Fruit fly (Drosophila melanogaster) whole organism, embryonic: ENCODE data around the gene Ire1.

Experiments
- Atf-2 ChIP-seq: fragments of 200-800 bp; sonication (Bioruptor generic); optimal IDR thresholded peaks from 2 replicates; lab custom pipeline; 2016; ENCODE audit warnings: missing biosample characterization, missing genetic modification characterization
- Awh ChIP-seq: fragments of 200-800 bp; sonication (Bioruptor generic); IDR thresholded peaks from 2 replicates; pipeline ENCODE4, ENCODE4 v1.3.6; 2022; ENCODE audit warnings: missing biosample characterization, missing genetic modification characterization
- BEAF-32 ChIP-seq: fragments of 200-800 bp; sonication (Bioruptor generic); optimal IDR thresholded peaks from 3 replicates; lab custom pipeline; 2017; ENCODE audit warnings: missing biosample characterization, missing genetic modification characterization, mild to moderate bottlenecking, moderate library complexity, missing genetic modification reagents
- Bgb ChIP-seq: fragments of 200-800 bp; sonication (Bioruptor generic); IDR thresholded peaks from 2 replicates; pipeline ENCODE4 v1.3.6; 2022; ENCODE audit warnings: missing biosample characterization, missing genetic modification characterization; ENCODE audit not compliant: partially characterized antibody
- CG10321 ChIP-seq: fragments of 200-800 bp; sonication (Bioruptor generic); IDR thresholded peaks from 2 replicates; pipeline ENCODE4 v1.3.6; 2022; ENCODE audit warnings: missing biosample characterization, missing genetic modification characterization
- CG12236 ChIP-seq: fragments of 200-800 bp; sonication (Bioruptor generic); optimal IDR thresholded peaks from 2 replicates; lab custom pipeline; 2016; ENCODE audit warnings: missing biosample characterization, missing genetic modification characterization
- CG12659 ChIP-seq: fragments of 200-800 bp; sonication (Bioruptor generic); optimal IDR thresholded peaks from 3 replicates; lab custom pipeline; 2017; ENCODE audit warnings: mild to moderate bottlenecking, missing biosample characterization, missing genetic modification reagents, missing genetic modification characterization
- CG13894 ChIP-seq: fragments of 200-800 bp; sonication (Bioruptor generic); optimal IDR thresholded peaks from 3 replicates; lab custom pipeline; 2018; ENCODE audit warnings: missing biosample characterization, mild to moderate bottlenecking, missing genetic modification characterization, moderate library complexity
- CG14965 ChIP-seq: fragments of 200-800 bp; sonication (Bioruptor generic); optimal IDR thresholded peaks from 2 replicates; lab custom pipeline; 2016; ENCODE audit warnings: missing biosample characterization, missing genetic modification characterization, borderline replicate concordance
- CG15269 ChIP-seq: fragments of 200-800 bp; sonication (Bioruptor generic); optimal IDR thresholded peaks from 2 replicates; lab custom pipeline; 2018; ENCODE audit warnings: missing biosample characterization, mild to moderate bottlenecking, missing genetic modification characterization, moderate library complexity
- CG17385 ChIP-seq: fragments of 200-800 bp; sonication (Bioruptor generic); optimal IDR thresholded peaks from 3 replicates; lab custom pipeline; 2018; ENCODE audit warnings: missing biosample characterization, mild to moderate bottlenecking, missing genetic modification characterization
- CG17612 ChIP-seq: fragments of 200-800 bp; sonication (Bioruptor generic); IDR thresholded peaks from 2 replicates; pipeline ENCODE4 v1.3.6; 2022; ENCODE audit warnings: missing biosample characterization, missing genetic modification characterization
- CG17802 ChIP-seq: fragments of 200-800 bp; sonication (Bioruptor generic); optimal IDR thresholded peaks from 2 replicates; lab custom pipeline; 2018; ENCODE audit warnings: missing biosample characterization, mild to moderate bottlenecking, missing genetic modification characterization, moderate library complexity
- CG18619 ChIP-seq: fragments of 200-800 bp; sonication (Bioruptor generic); optimal IDR thresholded peaks from 3 replicates; lab custom pipeline; 2017; ENCODE audit warnings: missing biosample characterization, mild to moderate bottlenecking, missing genetic modification characterization
- CG2875 ChIP-seq: fragments of 200-800 bp; sonication (Bioruptor generic); optimal IDR thresholded peaks from 2 replicates; lab custom pipeline; 2017; ENCODE audit warnings: missing biosample characterization, mild to moderate bottlenecking, missing genetic modification characterization, missing genetic modification reagents
- CG31365 ChIP-seq: fragments of 200-800 bp; sonication (Bioruptor generic); optimal IDR thresholded peaks from 2 replicates; lab custom pipeline; 2018; ENCODE audit warnings: missing biosample characterization, mild to moderate bottlenecking, missing genetic modification characterization
- CG3838 ChIP-seq: fragments of 200-800 bp; sonication (Bioruptor generic); optimal IDR thresholded peaks from 3 replicates; lab custom pipeline; 2016; ENCODE audit warnings: missing biosample characterization, missing genetic modification characterization
- CG6254 ChIP-seq: fragments of 200-800 bp; sonication (Bioruptor generic); optimal IDR thresholded peaks from 3 replicates; lab custom pipeline; 2017; ENCODE audit warnings: mild to moderate bottlenecking, missing biosample characterization, missing genetic modification reagents, missing genetic modification characterization
- CG7786 ChIP-seq: fragments of 200-800 bp; sonication (Bioruptor generic); optimal IDR thresholded peaks from 2 replicates; lab custom pipeline; 2016; ENCODE audit warnings: missing biosample characterization, missing genetic modification characterization
- CG8089 ChIP-seq: fragments of 200-800 bp; sonication (Bioruptor generic); optimal IDR thresholded peaks from 3 replicates; lab custom pipeline; 2016; ENCODE audit warnings: missing biosample characterization, missing genetic modification characterization
- CG9727 ChIP-seq: fragments of 200-800 bp; sonication (Bioruptor generic); optimal IDR thresholded peaks from 3 replicates; lab custom pipeline; 2017; ENCODE audit warnings: missing biosample characterization, mild to moderate bottlenecking, missing genetic modification characterization
- CG9797 ChIP-seq: fragments of 200-800 bp; sonication (Bioruptor generic); optimal IDR thresholded peaks from 3 replicates; lab custom pipeline; 2018; ENCODE audit warnings: missing biosample characterization, mild to moderate bottlenecking, missing genetic modification characterization
- CG9876 ChIP-seq: fragments of 200-800 bp; sonication (Bioruptor generic); optimal IDR thresholded peaks from 2 replicates; lab custom pipeline; 2016; ENCODE audit warnings: missing biosample characterization, missing genetic modification characterization
- CHES-1-like ChIP-seq: fragments of 200-800 bp; sonication (Bioruptor generic); optimal IDR thresholded peaks from 2 replicates; lab custom pipeline; 2016; ENCODE audit warnings: missing biosample characterization, missing genetic modification characterization
- Doc3 ChIP-seq: fragments of 200-800 bp; sonication (Bioruptor generic); IDR thresholded peaks from 3 replicates; pipeline ENCODE4 v1.3.6; 2022; ENCODE audit warnings: missing biosample characterization, missing genetic modification characterization; ENCODE audit not compliant: partially characterized antibody
- H15 ChIP-seq: fragments of 200-800 bp; sonication (Bioruptor generic); IDR thresholded peaks from 3 replicates; pipeline ENCODE4 v1.3.6; 2022; ENCODE audit warnings: missing biosample characterization, missing genetic modification characterization
- Kr ChIP-seq: fragments of 200-800 bp; sonication (Bioruptor generic); optimal IDR thresholded peaks from 2 replicates; lab custom pipeline; 2017; ENCODE audit warnings: missing biosample characterization, mild to moderate bottlenecking, missing genetic modification characterization
- Mrtf ChIP-seq: fragments of 200-800 bp; sonication (Bioruptor generic); IDR thresholded peaks from 3 replicates; pipeline ENCODE4 v1.3.6; 2022; ENCODE audit warnings: missing biosample characterization, missing genetic modification characterization
- NC2α ChIP-seq: fragments of 200-800 bp; sonication (Bioruptor generic); optimal IDR thresholded peaks from 2 replicates; lab custom pipeline; 2016; ENCODE audit warnings: missing biosample characterization, missing genetic modification characterization
- NC2β ChIP-seq: fragments of 200-800 bp; sonication (Bioruptor generic); optimal IDR thresholded peaks from 2 replicates; lab custom pipeline; 2016; ENCODE audit warnings: missing biosample characterization, missing genetic modification characterization
- Scr ChIP-seq: fragments of 200-800 bp; sonication (Bioruptor generic); IDR thresholded peaks from 2 replicates; pipeline ENCODE4 v1.3.6; 2022; ENCODE audit warnings: missing biosample characterization, missing genetic modification characterization; ENCODE audit not compliant: partially characterized antibody
- ac ChIP-seq: fragments of 200-800 bp; sonication (Bioruptor generic); optimal IDR thresholded peaks from 3 replicates; lab custom pipeline; 2017; ENCODE audit warnings: missing biosample characterization, mild to moderate bottlenecking, missing genetic modification characterization
- ara ChIP-seq: fragments of 200-800 bp; sonication (Bioruptor generic); IDR thresholded peaks from 2 replicates; pipeline ENCODE4 v1.3.6; 2022; ENCODE audit warnings: missing biosample characterization, missing genetic modification characterization
- bbx ChIP-seq: fragments of 200-800 bp; sonication (Bioruptor generic); IDR thresholded peaks from 2 replicates; pipeline ENCODE4 v1.3.6; 2022; ENCODE audit warnings: missing biosample characterization, missing genetic modification characterization; ENCODE audit not compliant: partially characterized antibody
- cg ChIP-seq: fragments of 200-800 bp; sonication (Bioruptor generic); optimal IDR thresholded peaks from 3 replicates; lab custom pipeline; 2019; ENCODE audit warnings: missing biosample characterization, mild to moderate bottlenecking, missing genetic modification characterization, moderate library complexity
- gsb ChIP-seq: fragments of 200-800 bp; sonication (Bioruptor generic); IDR thresholded peaks from 2 replicates; pipeline ENCODE4 v1.3.6; 2022; ENCODE audit warnings: missing biosample characterization, missing genetic modification characterization
- org-1 ChIP-seq: fragments of 200-800 bp; sonication (Bioruptor generic); optimal IDR thresholded peaks from 2 replicates; lab custom pipeline; 2017; ENCODE audit warnings: missing biosample characterization, missing genetic modification characterization
- otp ChIP-seq: fragments of 200-800 bp; sonication (Bioruptor generic); IDR thresholded peaks from 3 replicates; pipeline ENCODE4, ENCODE4 v1.3.6; 2022; ENCODE audit warnings: missing biosample characterization, missing genetic modification characterization
- p53 ChIP-seq: fragments of 200-800 bp; sonication (Bioruptor generic); optimal IDR thresholded peaks from 2 replicates; lab custom pipeline; 2016; ENCODE audit warnings: missing biosample characterization, missing genetic modification characterization
- phol ChIP-seq: fragments of 200-800 bp; sonication (Bioruptor generic); optimal IDR thresholded peaks from 3 replicates; lab custom pipeline; 2018; ENCODE audit warnings: missing biosample characterization, mild to moderate bottlenecking, missing genetic modification characterization, moderate library complexity
- pum ChIP-seq: fragments of 200-800 bp; sonication (Bioruptor generic); optimal IDR thresholded peaks from 2 replicates; lab custom pipeline; 2016; ENCODE audit warnings: missing biosample characterization, missing genetic modification characterization
- row ChIP-seq: fragments of 200-800 bp; sonication (Bioruptor generic); IDR thresholded peaks from 3 replicates; pipeline ENCODE4 v1.3.6; 2022; ENCODE audit warnings: missing biosample characterization, missing genetic modification characterization
- shn ChIP-seq: fragments of 200-800 bp; sonication (Bioruptor generic); optimal IDR thresholded peaks from 3 replicates; lab custom pipeline; 2016; ENCODE audit warnings: missing biosample characterization, missing genetic modification characterization
- so ChIP-seq: fragments of 200-800 bp; sonication (Bioruptor generic); IDR thresholded peaks from 3 replicates; pipeline ENCODE4 v1.3.6; 2022; ENCODE audit warnings: missing biosample characterization, missing genetic modification characterization
- ssp ChIP-seq: fragments of 200-800 bp; sonication (Bioruptor generic); IDR thresholded peaks from 2 replicates; pipeline ENCODE4 v1.3.6; 2022; ENCODE audit warnings: missing biosample characterization, missing genetic modification characterization
- tio ChIP-seq: fragments of 200-800 bp; sonication (Bioruptor generic); optimal IDR thresholded peaks from 2 replicates; lab custom pipeline; 2017; ENCODE audit warnings: missing biosample characterization, missing genetic modification characterization, inconsistent platforms
- unc-4 ChIP-seq: fragments of 200-800 bp; sonication (Bioruptor generic); IDR thresholded peaks from 2 replicates; pipeline ENCODE4 v1.3.6; 2022; ENCODE audit warnings: missing biosample characterization, missing genetic modification characterization; ENCODE audit not compliant: partially characterized antibody
- z ChIP-seq: fragments of 200-800 bp; sonication (Bioruptor generic); IDR thresholded peaks from 3 replicates; pipeline ENCODE4 v1.3.6; 2022; ENCODE audit warnings: missing biosample characterization, missing genetic modification characterization
- zen ChIP-seq: fragments of 200-800 bp; sonication (Bioruptor generic); optimal IDR thresholded peaks from 3 replicates; lab custom pipeline; 2018; ENCODE audit warnings: missing biosample characterization, mild to moderate bottlenecking, missing genetic modification characterization, moderate library complexity

Gene Ire1

DNA sequence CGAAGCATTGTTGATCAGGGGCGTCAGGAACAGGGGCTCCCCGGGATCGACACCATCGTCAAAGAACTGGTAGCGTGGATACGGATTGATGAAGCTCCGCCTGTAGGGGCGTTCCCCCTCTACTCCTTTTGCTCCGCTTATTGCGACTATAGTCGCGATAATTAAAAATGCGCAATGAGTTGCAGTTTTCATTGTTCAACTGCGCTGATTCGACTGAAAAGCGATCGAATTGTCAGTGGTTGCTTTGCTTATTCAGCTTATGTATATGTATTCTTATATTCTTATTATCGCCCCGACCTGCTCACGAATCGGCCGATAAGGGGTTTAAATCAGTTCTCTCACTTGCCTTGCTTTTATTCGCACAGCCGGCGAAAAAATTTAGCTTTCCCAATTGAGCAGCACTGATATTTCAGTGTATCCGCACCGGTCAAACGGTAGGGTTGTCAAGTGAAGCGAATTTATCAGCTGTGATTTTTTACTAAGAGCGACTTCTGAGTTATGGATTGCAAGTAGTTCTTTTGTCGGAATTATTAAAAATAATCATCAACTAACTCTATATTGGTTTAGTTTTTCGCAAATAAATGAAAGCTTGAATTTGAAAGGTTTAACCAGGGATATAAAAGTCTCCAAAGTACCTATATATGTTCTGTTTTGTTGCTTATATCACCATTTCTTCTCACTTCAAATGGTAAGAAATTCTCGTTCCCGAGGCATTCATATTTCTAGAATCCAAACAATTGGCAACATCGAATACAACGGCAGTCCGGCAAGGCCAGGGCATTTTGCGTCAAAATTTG lies 3.1 kb upstream of the Ire1 start, which contains the start of the genes CG4572 and CG4686 (continued):
- peak; percentile 45 for TF ChIP-seq BEAF-32
- peak; percentile 85 for TF ChIP-seq CHES-1-like (GFP tag; lab: Kevin White, UChicago)
- 0 out of 2 replicates have a peak, but pooled peaks have one; percentile 49 for TF ChIP-seq CG17612 (GFP tag; lab: Robert Waterston, UW)
- no peak for TF ChIP-seq CG14965 (GFP tag; lab: Kevin White, UChicago)
- peak; percentile 72 for TF ChIP-seq zen
- no peak for TF ChIP-seq Awh
- TF ChIP-seq CG2875 (GFP tag; lab: Kevin White, UChicago) = peak; percentile 7
- no peak for TF ChIP-seq CG31365 (tag; lab: Kevin White, UChicago)
- TF ChIP-seq CG9797 (GFP tag; lab: Kevin White, UChicago) = peak; percentile 22
- peak; percentile 78 for TF ChIP-seq ssp (GFP tag; lab: Robert Waterston, UW)
- peak; percentile 34 for TF ChIP-seq CG8089 (GFP tag; lab: Kevin White, UChicago)
- TF ChIP-seq phol (tag; lab: Kevin White, UChicago) = peak; percentile 88
- TF ChIP-seq shn = peak; percentile 72
- TF ChIP-seq Bgb (GFP tag; lab: Robert Waterston, UW) = no peak
- peak; percentile 81 for TF ChIP-seq CG15269 (tag; lab: Kevin White, UChicago)
- no peak for TF ChIP-seq Doc3 (GFP tag; lab: Robert Waterston, UW)
- TF ChIP-seq H15 (GFP tag; lab: Robert Waterston, UW) = peak; percentile 76
- TF ChIP-seq CG18619 (GFP tag; lab: Kevin White, UChicago) = peak; percentile 68
- TF ChIP-seq z (GFP tag; lab: Robert Waterston, UW) = no peak
- peak; percentile 63 for TF ChIP-seq CG9727 (GFP tag; lab: Kevin White, UChicago)
- TF ChIP-seq ac = no peak
- TF ChIP-seq org-1 (GFP tag; lab: Kevin White, UChicago) = peak; percentile 39
- no peak for TF ChIP-seq otp (GFP tag; lab: Robert Waterston, UW)
- TF ChIP-seq tio (GFP tag; lab: Kevin White, UChicago) = peak; percentile 72
- no peak; the same call in 2 of the 3 replicates for TF ChIP-seq Mrtf (GFP tag; lab: Robert Waterston, UW)
- TF ChIP-seq CG12236 (GFP tag; lab: Kevin White, UChicago) = peak; percentile 34
- TF ChIP-seq so (GFP tag; lab: Robert Waterston, UW) = no peak
- TF ChIP-seq CG17802 (tag; lab: Kevin White, UChicago) = peak; percentile 18
- TF ChIP-seq cg (GFP tag; lab: Kevin White, UChicago) = no peak
- TF ChIP-seq CG12659 = peak; percentile 86
- peak; percentile 56 for TF ChIP-seq Atf-2 (GFP tag; lab: Kevin White, UChicago)
- TF ChIP-seq unc-4 (GFP tag; lab: Robert Waterston, UW) = 0 out of 2 replicates have a peak, but pooled peaks have one; percentile 39
- peak; percentile 89 for TF ChIP-seq row (GFP tag; lab: Robert Waterston, UW)
- 0 out of 2 replicates have a peak, but pooled peaks have one; percentile 46 for TF ChIP-seq ara (GFP tag; lab: Robert Waterston, UW)
- TF ChIP-seq CG7786 (GFP tag; lab: Kevin White, UChicago) = peak; percentile 71
- peak; percentile 45 for TF ChIP-seq NC2α (GFP tag; lab: Kevin White, UChicago)
- TF ChIP-seq CG10321 (GFP tag; lab: Robert Waterston, UW) = no peak
- TF ChIP-seq CG17385 (GFP tag; lab: Kevin White, UChicago) = peak; percentile 58
- TF ChIP-seq Scr = peak; percentile 37; the same call in 1 of the 2 replicates
- peak; percentile 43 for TF ChIP-seq p53 (GFP tag; lab: Kevin White, UChicago)
- TF ChIP-seq CG6254 = no peak
- peak; percentile 74 for TF ChIP-seq pum (GFP tag; lab: Kevin White, UChicago)
- no peak for TF ChIP-seq Kr (GFP tag; lab: Kevin White, UChicago)
- TF ChIP-seq CG13894 (tag; lab: Kevin White, UChicago) = peak; percentile 55
- no peak for TF ChIP-seq bbx (GFP tag; lab: Robert Waterston, UW)
- peak; percentile 11 for TF ChIP-seq CG3838 (GFP tag; lab: Kevin White, UChicago)
- TF ChIP-seq gsb = no peak
- peak; percentile 58 for TF ChIP-seq CG9876 (GFP tag; lab: Kevin White, UChicago)
- peak; percentile 67 for TF ChIP-seq NC2β (GFP tag; lab: Kevin White, UChicago)
